Worm (Caenorhabditis elegans) whole organism, L3 larva: ENCODE results near the gene pitr-1.

Experiments
- fkh-2 ChIP-seq: fragments of 150-350 bp; optimal IDR thresholded peaks from 2 replicates; lab custom pipeline; 2014; ENCODE audit warnings: missing biosample characterization, missing genetic modification reagents, missing genetic modification characterization
- nhr-237 ChIP-seq: fragments of 150-350 bp; optimal IDR thresholded peaks from 2 replicates; lab custom pipeline; 2014; ENCODE audit warnings: missing biosample characterization, missing genetic modification characterization
- nhr-28 ChIP-seq: fragments of 150-350 bp; optimal IDR thresholded peaks from 2 replicates; lab custom pipeline; 2014; ENCODE audit warnings: missing biosample characterization, missing genetic modification characterization
- tbx-2 ChIP-seq: sonication (generic microtip); optimal IDR thresholded peaks from 2 replicates; lab custom pipeline; 2016; ENCODE audit warnings: mild to moderate bottlenecking, missing genetic modification characterization, missing compliant biosample characterization

ce11 chrIV:7388843-7389242, 5.0 kb upstream of the pitr-1 start, which contains the start of gene mob-3:
- TF ChIP-seq fkh-2 (tag; lab: Kevin White, UChicago) (no peak), tbx-2 (tag; lab: Kevin White, UChicago) (no peak), nhr-237 (tag; lab: Kevin White, UChicago) (no peak), nhr-28 (tag; lab: Kevin White, UChicago) (no peak)
